Worm (Caenorhabditis elegans): ENCODE results near the gene Y67D2.2.
A peak's percentile ranks its signal among the peaks of the same experiment; 100 is the strongest.

DNA sequence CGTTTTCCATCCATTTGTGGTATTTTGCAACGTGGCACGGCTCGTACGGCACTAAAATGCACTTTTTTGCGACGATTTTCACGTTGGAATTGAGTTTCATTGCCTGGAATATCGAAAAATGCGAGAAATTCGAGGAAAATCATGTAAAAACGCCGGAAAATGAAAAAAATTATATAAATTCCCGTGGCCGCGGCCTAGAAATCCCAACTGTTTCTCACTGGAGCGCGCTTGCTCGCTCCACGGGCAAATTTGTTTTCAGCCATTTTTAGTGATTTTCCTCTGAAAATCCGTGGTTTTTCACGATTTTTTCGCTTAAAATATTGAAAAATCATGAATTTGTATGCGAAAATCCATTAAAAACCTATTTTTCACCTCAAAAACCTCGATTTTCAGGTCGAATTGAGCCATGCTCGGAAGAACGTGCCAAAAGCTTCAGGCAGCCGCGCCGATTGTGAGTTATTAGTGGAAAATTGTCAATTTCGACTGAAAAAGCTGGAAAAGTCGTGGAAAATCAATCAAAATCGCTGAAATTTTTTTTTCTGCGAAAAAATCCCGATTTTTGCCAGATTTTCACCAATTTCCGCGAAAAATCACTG is 18.4 kb upstream of the Y67D2.2 start, which contains the start of the genes Y67D2.5 and cisd-3.2:
- TF ChIP-seq unc-62 (GFP tag; optimal IDR thresholded peaks at IDR 0.05) (no peak), nhr-237 (tag; optimal IDR thresholded peaks at IDR 0.05) (peak; percentile 16), lin-13 (tag; optimal IDR thresholded peaks at IDR 0.05) (no peak), pha-4 (tag; optimal IDR thresholded peaks at IDR 0.05) (no peak), lsy-2 (tag; optimal IDR thresholded peaks at IDR 0.05) (no peak), nhr-76 (tag; optimal IDR thresholded peaks at IDR 0.05) (no peak), blmp-1 (tag; optimal IDR thresholded peaks at IDR 0.05) (no peak)
